Worm (Caenorhabditis elegans) whole organism, L2 larva: ENCODE measurements around the gene clec-176.

Source experiments
- nhr-6 ChIP-seq: fragments of 150-350 bp; optimal IDR thresholded peaks from 2 replicates; lab custom pipeline; 2014; ENCODE audit warnings: missing biosample characterization, missing genetic modification characterization
- sem-4 ChIP-seq: fragments of 150-350 bp; optimal IDR thresholded peaks from 2 replicates; lab custom pipeline; 2014; ENCODE audit warnings: missing biosample characterization, missing genetic modification reagents, missing genetic modification characterization
- unc-39 ChIP-seq: fragments of 150-350 bp; optimal IDR thresholded peaks from 2 replicates; lab custom pipeline; 2014; ENCODE audit warnings: missing biosample characterization, missing genetic modification characterization

ce11 chrIV:5033276-5033675 is 49.4 kb downstream of the clec-176 start, which contains the start of gene C09B9.4:
- TF ChIP-seq unc-39: no peak
- TF ChIP-seq nhr-6: no peak
- no peak for TF ChIP-seq sem-4 (tag; lab: Kevin White, UChicago)
